Fruit fly (Drosophila melanogaster) whole organism, embryonic: ENCODE data around the gene CG31549.

Source experiments
- Asciz ChIP-seq: fragments of 200-800 bp; sonication (Bioruptor generic); optimal IDR thresholded peaks from 2 replicates; lab custom pipeline; 2017; ENCODE audit warnings: missing biosample characterization, mild to moderate bottlenecking, missing genetic modification characterization, missing genetic modification reagents
- CG11398 ChIP-seq: fragments of 200-800 bp; sonication (Bioruptor generic); optimal IDR thresholded peaks from 2 replicates; lab custom pipeline; 2016; ENCODE audit warnings: missing biosample characterization, missing genetic modification characterization
- CG14710 ChIP-seq: fragments of 200-800 bp; sonication (Bioruptor generic); optimal IDR thresholded peaks from 3 replicates; lab custom pipeline; 2019; ENCODE audit warnings: missing biosample characterization, mild to moderate bottlenecking, missing genetic modification characterization, moderate library complexity
- CG15011 ChIP-seq: fragments of 200-800 bp; sonication (Bioruptor generic); optimal IDR thresholded peaks from 3 replicates; lab custom pipeline; 2018; ENCODE audit warnings: missing biosample characterization, mild to moderate bottlenecking, missing genetic modification characterization
- CG1602 ChIP-seq: fragments of 200-800 bp; sonication (Bioruptor generic); optimal IDR thresholded peaks from 3 replicates; lab custom pipeline; 2016; ENCODE audit warnings: missing biosample characterization, missing genetic modification characterization
- CG16779 ChIP-seq: fragments of 200-800 bp; sonication (Bioruptor generic); IDR thresholded peaks from 2 replicates; pipeline ENCODE4 v1.3.6; 2022; ENCODE audit warnings: missing biosample characterization, missing genetic modification characterization
- CG16815 ChIP-seq: fragments of 200-800 bp; sonication (Bioruptor generic); optimal IDR thresholded peaks from 3 replicates; lab custom pipeline; 2017; ENCODE audit warnings: missing biosample characterization, mild to moderate bottlenecking, missing genetic modification characterization
- CG17359 ChIP-seq: fragments of 200-800 bp; sonication (Bioruptor generic); optimal IDR thresholded peaks from 3 replicates; lab custom pipeline; 2018; ENCODE audit warnings: missing biosample characterization, mild to moderate bottlenecking, missing genetic modification characterization, moderate library complexity
- CG2129 ChIP-seq: fragments of 200-800 bp; sonication (Bioruptor generic); IDR thresholded peaks from 2 replicates; pipeline ENCODE4 v1.3.6; 2022; ENCODE audit warnings: missing biosample characterization, missing genetic modification characterization; ENCODE audit not compliant: partially characterized antibody
- CG33557 ChIP-seq: fragments of 200-800 bp; sonication (Bioruptor generic); optimal IDR thresholded peaks from 2 replicates; lab custom pipeline; 2019; ENCODE audit warnings: missing biosample characterization, mild to moderate bottlenecking, missing genetic modification characterization, moderate library complexity
- CG34224 ChIP-seq: fragments of 200-800 bp; sonication (Bioruptor generic); IDR thresholded peaks from 3 replicates; pipeline ENCODE4 v1.3.6; 2022; ENCODE audit warnings: missing biosample characterization, missing genetic modification characterization; ENCODE audit not compliant: partially characterized antibody
- CG34422 ChIP-seq: fragments of 200-800 bp; sonication (Bioruptor generic); IDR thresholded peaks from 3 replicates; pipeline ENCODE4 v1.3.6; 2022; ENCODE audit warnings: missing biosample characterization, missing genetic modification characterization
- CG4707 ChIP-seq: fragments of 200-800 bp; sonication (Bioruptor generic); optimal IDR thresholded peaks from 2 replicates; lab custom pipeline; 2018; ENCODE audit warnings: missing biosample characterization, mild to moderate bottlenecking, missing genetic modification characterization, moderate library complexity
- CG6689 ChIP-seq: fragments of 200-800 bp; sonication (Bioruptor generic); IDR thresholded peaks from 2 replicates; pipeline ENCODE4 v1.3.6; 2022; ENCODE audit warnings: missing biosample characterization, missing genetic modification characterization
- CG7271 ChIP-seq: fragments of 200-800 bp; sonication (Bioruptor generic); optimal IDR thresholded peaks from 2 replicates; lab custom pipeline; 2018; ENCODE audit warnings: missing biosample characterization, mild to moderate bottlenecking, missing genetic modification characterization, moderate library complexity
- CG7963 ChIP-seq: fragments of 200-800 bp; sonication (Bioruptor generic); IDR thresholded peaks from 3 replicates; pipeline ENCODE4 v1.3.6; 2022; ENCODE audit warnings: missing biosample characterization, missing genetic modification characterization; ENCODE audit not compliant: partially characterized antibody
- CG8924 ChIP-seq: fragments of 200-800 bp; optimal IDR thresholded peaks from 3 replicates; lab custom pipeline; 2019; ENCODE audit warnings: missing biosample characterization, mild to moderate bottlenecking, missing genetic modification characterization, moderate library complexity
- CG9876 ChIP-seq: fragments of 200-800 bp; sonication (Bioruptor generic); optimal IDR thresholded peaks from 2 replicates; lab custom pipeline; 2016; ENCODE audit warnings: missing biosample characterization, missing genetic modification characterization
- Chrac-16 ChIP-seq: fragments of 200-800 bp; sonication (Bioruptor generic); optimal IDR thresholded peaks from 3 replicates; lab custom pipeline; 2016; ENCODE audit warnings: missing biosample characterization, missing genetic modification characterization
- D19B ChIP-seq: fragments of 200-800 bp; sonication (Bioruptor generic); optimal IDR thresholded peaks from 2 replicates; lab custom pipeline; 2017; ENCODE audit warnings: missing biosample characterization, mild to moderate bottlenecking, missing genetic modification characterization
- Doc2 ChIP-seq: fragments of 200-800 bp; sonication (Bioruptor generic); IDR thresholded peaks from 2 replicates; pipeline ENCODE4 v1.3.6; 2022; ENCODE audit warnings: missing biosample characterization, missing genetic modification characterization
- Fer3 ChIP-seq: fragments of 200-800 bp; sonication (Bioruptor generic); optimal IDR thresholded peaks from 2 replicates; lab custom pipeline; 2018; ENCODE audit warnings: missing biosample characterization, mild to moderate bottlenecking, missing genetic modification characterization, moderate library complexity
- Hey ChIP-seq: fragments of 200-800 bp; sonication (Bioruptor generic); optimal IDR thresholded peaks from 3 replicates; lab custom pipeline; 2018; ENCODE audit warnings: missing biosample characterization, mild to moderate bottlenecking, missing genetic modification characterization
- Hr78 ChIP-seq, 2 experiments: fragments of 200-800 bp in 1 of 2; fragments of >200 bp in 1 of 2; sonication (Bioruptor generic) in 1 of 2; optimal IDR thresholded peaks; 2 replicates each; lab custom pipeline; 2017 to 2019; ENCODE audit warnings: missing biosample characterization in 2 of 2, missing genetic modification characterization in 2 of 2, mild to moderate bottlenecking in 1 of 2, moderate library complexity in 1 of 2
- Hsf ChIP-seq: fragments of 200-800 bp; sonication (Bioruptor generic); optimal IDR thresholded peaks from 3 replicates; lab custom pipeline; 2016; ENCODE audit warnings: missing biosample characterization, missing genetic modification characterization
- Lhr ChIP-seq: fragments of 200-800 bp; sonication (Bioruptor generic); optimal IDR thresholded peaks from 3 replicates; lab custom pipeline; 2017; ENCODE audit warnings: mild to moderate bottlenecking, missing biosample characterization, missing genetic modification reagents, missing genetic modification characterization
- Neu2 ChIP-seq: fragments of 200-800 bp; sonication (Bioruptor generic); optimal IDR thresholded peaks from 3 replicates; lab custom pipeline; 2016; ENCODE audit warnings: missing biosample characterization, missing genetic modification characterization, borderline replicate concordance
- Nf-YB ChIP-seq: fragments of 200-800 bp; sonication (Bioruptor generic); optimal IDR thresholded peaks from 3 replicates; lab custom pipeline; 2019; ENCODE audit warnings: missing biosample characterization, mild to moderate bottlenecking, missing genetic modification characterization, moderate library complexity
- Tbp ChIP-seq: fragments of >200 bp; optimal IDR thresholded peaks from 2 replicates; lab custom pipeline; 2018; ENCODE audit warnings: missing biosample characterization, missing genetic modification characterization
- Trl ChIP-seq, 3 experiments: fragments of >200 bp in 2 of 3; fragments of 200-800 bp in 1 of 3; sonication (Bioruptor generic) in 1 of 3; optimal IDR thresholded peaks; 2 replicates in 1 of 3; 3 replicates in 2 of 3; lab custom pipeline; 2016 to 2017; ENCODE audit warnings: missing biosample characterization in 1 of 3, missing genetic modification characterization in 1 of 3
- corto ChIP-seq: fragments of 200-800 bp; sonication (Bioruptor generic); optimal IDR thresholded peaks from 2 replicates; lab custom pipeline; 2016; ENCODE audit warnings: missing biosample characterization, mild to moderate bottlenecking, missing genetic modification characterization, moderate library complexity
- crp ChIP-seq, 2 experiments: fragments of 200-800 bp; sonication (Bioruptor generic); optimal IDR thresholded peaks; 2 replicates in 1 of 2; 3 replicates in 1 of 2; lab custom pipeline; 2017; ENCODE audit warnings: missing biosample characterization in 2 of 2, missing genetic modification characterization in 2 of 2, mild to moderate bottlenecking in 1 of 2, moderate library complexity in 1 of 2
- ftz-f1 ChIP-seq: fragments of 200-800 bp; sonication (Bioruptor generic); optimal IDR thresholded peaks from 2 replicates; lab custom pipeline; 2016; ENCODE audit warnings: missing biosample characterization, missing genetic modification characterization
- grau ChIP-seq: fragments of 200-800 bp; optimal IDR thresholded peaks from 3 replicates; lab custom pipeline; 2019; ENCODE audit warnings: missing biosample characterization, mild to moderate bottlenecking, missing genetic modification characterization, moderate library complexity
- grn ChIP-seq: fragments of 200-800 bp; sonication (Bioruptor generic); optimal IDR thresholded peaks from 3 replicates; lab custom pipeline; 2017; ENCODE audit warnings: missing biosample characterization, missing genetic modification characterization
- hkb ChIP-seq, 2 experiments: fragments of 200-800 bp in 1 of 2; fragments of >200 bp in 1 of 2; sonication (Bioruptor generic) in 1 of 2; IDR thresholded peaks in 1 of 2; optimal IDR thresholded peaks in 1 of 2; 2 replicates each; pipeline versions ENCODE4 v1.3.6 to Lab custom; 2017 to 2022; ENCODE audit warnings: missing biosample characterization in 1 of 2, missing genetic modification characterization in 1 of 2
- kay ChIP-seq: fragments of 200-800 bp; sonication (Bioruptor generic); optimal IDR thresholded peaks from 2 replicates; lab custom pipeline; 2016; ENCODE audit warnings: missing biosample characterization, missing genetic modification characterization
- maf-S ChIP-seq: fragments of 200-800 bp; sonication (Bioruptor generic); optimal IDR thresholded peaks from 2 replicates; lab custom pipeline; 2016; ENCODE audit warnings: missing biosample characterization, missing genetic modification characterization
- nmo ChIP-seq: fragments of 200-800 bp; sonication (Bioruptor generic); optimal IDR thresholded peaks from 2 replicates; lab custom pipeline; 2018; ENCODE audit warnings: missing biosample characterization, mild to moderate bottlenecking, missing genetic modification characterization, moderate library complexity
- pb ChIP-seq: fragments of 200-800 bp; sonication (Bioruptor generic); optimal IDR thresholded peaks from 3 replicates; lab custom pipeline; 2016; ENCODE audit warnings: missing biosample characterization, missing genetic modification characterization
- seq ChIP-seq: fragments of 200-800 bp; sonication (Bioruptor generic); IDR thresholded peaks from 2 replicates; pipeline ENCODE4 v1.3.6; 2022; ENCODE audit warnings: missing biosample characterization, missing genetic modification characterization
- sug ChIP-seq: fragments of 200-800 bp; optimal IDR thresholded peaks from 2 replicates; lab custom pipeline; 2019; ENCODE audit warnings: missing biosample characterization, mild to moderate bottlenecking, missing genetic modification characterization, moderate library complexity
- tap ChIP-seq: fragments of 200-800 bp; optimal IDR thresholded peaks from 3 replicates; lab custom pipeline; 2019; ENCODE audit warnings: missing biosample characterization, mild to moderate bottlenecking, missing genetic modification characterization, moderate library complexity
- tna ChIP-seq: fragments of 200-800 bp; sonication (Bioruptor generic); IDR thresholded peaks from 2 replicates; pipeline ENCODE4 v1.3.6; 2022; ENCODE audit warnings: missing biosample characterization, missing genetic modification characterization; ENCODE audit not compliant: partially characterized antibody
- ttk ChIP-seq: fragments of 200-800 bp; sonication (Bioruptor generic); IDR thresholded peaks from 2 replicates; pipeline ENCODE4 v2.1.2; 2022; ENCODE audit warnings: missing biosample characterization, missing genetic modification characterization
- tup ChIP-seq: fragments of 200-800 bp; sonication (Bioruptor generic); optimal IDR thresholded peaks from 2 replicates; lab custom pipeline; 2016; ENCODE audit warnings: missing biosample characterization, mild to moderate bottlenecking, missing genetic modification characterization, moderate library complexity
- yki ChIP-seq: fragments of >200 bp; optimal IDR thresholded peaks from 3 replicates; lab custom pipeline; 2018
- zen ChIP-seq: fragments of 200-800 bp; sonication (Bioruptor generic); optimal IDR thresholded peaks from 3 replicates; lab custom pipeline; 2018; ENCODE audit warnings: missing biosample characterization, mild to moderate bottlenecking, missing genetic modification characterization, moderate library complexity
- zfh2 ChIP-seq: fragments of 200-800 bp; sonication (Bioruptor generic); optimal IDR thresholded peaks from 2 replicates; lab custom pipeline; 2016; ENCODE audit warnings: missing biosample characterization, missing genetic modification characterization

Gene CG31549

dm6 chr3R:5599521-5600360, 32.3 kb upstream of the CG31549 start (continued):
- no peak for TF ChIP-seq CG7963 (GFP tag; lab: Robert Waterston, UW)
- peak; percentile 9 for TF ChIP-seq zfh2 (GFP tag; lab: Kevin White, UChicago)
- TF ChIP-seq ftz-f1 (GFP tag; lab: Kevin White, UChicago): no peak
- no peak for TF ChIP-seq ttk
- TF ChIP-seq Chrac-16: no peak
- no peak for TF ChIP-seq grau
- no peak for TF ChIP-seq zen
- TF ChIP-seq kay (GFP tag; lab: Kevin White, UChicago): no peak
- no peak for TF ChIP-seq CG33557 (GFP tag; lab: Kevin White, UChicago)
- TF ChIP-seq seq: no peak
- TF ChIP-seq CG8924: no peak
- no peak for TF ChIP-seq CG16815
- TF ChIP-seq Hey (tag; lab: Kevin White, UChicago): no peak
- no peak for TF ChIP-seq CG11398 (GFP tag; lab: Kevin White, UChicago)
- no peak for TF ChIP-seq corto
- TF ChIP-seq Fer3 (tag; lab: Kevin White, UChicago): no peak
- peak; percentile 9 for TF ChIP-seq CG17359 (tag; lab: Kevin White, UChicago)
- no peak for TF ChIP-seq CG14710 (tag; lab: Kevin White, UChicago)
- TF ChIP-seq CG1602: no peak
- TF ChIP-seq CG6689: no peak
- TF ChIP-seq hkb (optimal IDR thresholded peaks at IDR 0.05; lab: Kevin White, UChicago): no peak
- no peak for TF ChIP-seq hkb (GFP tag; IDR thresholded peaks at IDR 0.05; lab: Robert Waterston, UW)
- TF ChIP-seq D19B (GFP tag; lab: Kevin White, UChicago): no peak
- no peak for TF ChIP-seq CG15011 (GFP tag; lab: Kevin White, UChicago)
- TF ChIP-seq Asciz (GFP tag; lab: Kevin White, UChicago): no peak
- TF ChIP-seq tup: no peak
- TF ChIP-seq maf-S (GFP tag; lab: Kevin White, UChicago): no peak
- TF ChIP-seq CG4707 (GFP tag; lab: Kevin White, UChicago): peak; percentile 65
- TF ChIP-seq CG2129 (GFP tag; lab: Robert Waterston, UW): no peak
- no peak for TF ChIP-seq CG16779
- no peak for TF ChIP-seq Nf-YB (GFP tag; lab: Kevin White, UChicago)
- peak in 1 of 2 experiments; percentile 33 for TF ChIP-seq Trl (optimal IDR thresholded peaks at IDR 0.05; lab: Kevin White, UChicago)
- TF ChIP-seq Trl (GFP tag; optimal IDR thresholded peaks at IDR 0.05; lab: Kevin White, UChicago): no peak
- TF ChIP-seq CG9876 (GFP tag; lab: Kevin White, UChicago): no peak
- no peak for TF ChIP-seq Hsf (GFP tag; lab: Kevin White, UChicago)
- no peak for TF ChIP-seq sug
- no peak for TF ChIP-seq tap (tag; lab: Kevin White, UChicago)
- TF ChIP-seq, all 482 proteins: peak for 29

- TF ChIP-seq CG34224 (GFP tag; lab: Robert Waterston, UW) (no peak), nmo (no peak), Neu2 (GFP tag; lab: Kevin White, UChicago) (no peak), pb (GFP tag; lab: Kevin White, UChicago) (peak; percentile 5), Lhr (no peak), Hr78 (GFP tag; optimal IDR thresholded peaks at IDR 0.05; lab: Kevin White, UChicago) (peak in 1 of 2 experiments; percentile 52), grn (GFP tag; lab: Kevin White, UChicago) (no peak), CG7271 (tag; lab: Kevin White, UChicago) (no peak), Tbp (GFP tag; lab: Kevin White, UChicago) (peak; percentile 82), CG34422 (no peak), yki (lab: Kevin White, UChicago) (no peak), crp (GFP tag; optimal IDR thresholded peaks at IDR 0.05; lab: Kevin White, UChicago) (no peak), tna (GFP tag; lab: Robert Waterston, UW) (no peak), Doc2 (no peak)
Observed at dm6 chr3R:5600361-5601043, 31.5 kb upstream of the CG31549 start.
